Fruit fly (Drosophila melanogaster): ENCODE results near the gene Coq4.

Coq4 gene

dm6 chr3L:17381990-17382389, 51.4 kb downstream of the Coq4 start:
- TF ChIP-seq usp (GFP tag; optimal IDR thresholded peaks at IDR 0.05) (no peak), CG8478 (optimal IDR thresholded peaks at IDR 0.05) (no peak), psq (optimal IDR thresholded peaks at IDR 0.05) (no peak), EcR (GFP tag; optimal IDR thresholded peaks at IDR 0.05) (no peak), Dll (optimal IDR thresholded peaks at IDR 0.05) (no peak), pan (optimal IDR thresholded peaks at IDR 0.05) (no peak)

- TF ChIP-seq CG8478 (optimal IDR thresholded peaks at IDR 0.05): no peak
- TF ChIP-seq Dll (optimal IDR thresholded peaks at IDR 0.05): no peak
- no peak for TF ChIP-seq pan (optimal IDR thresholded peaks at IDR 0.05)
- TF ChIP-seq EcR (GFP tag; optimal IDR thresholded peaks at IDR 0.05): no peak
- no peak for TF ChIP-seq usp (GFP tag; optimal IDR thresholded peaks at IDR 0.05)
- TF ChIP-seq psq (optimal IDR thresholded peaks at IDR 0.05): no peak
Measured at dm6 chr3L:17379311-17379710, 54.1 kb downstream of the Coq4 start, which contains the start of gene Cad74A. Cad74A (minus strand) TSS chr3L:17379530.
